Fruit fly (Drosophila melanogaster): ENCODE data around the gene EMC2A.

The EMC2A gene

dm6 chr3R:16984221-16984620 is 11.7 kb downstream of the EMC2A start:
- TF ChIP-seq fd3F (GFP tag; optimal IDR thresholded peaks at IDR 0.05) = no peak
- no peak for TF ChIP-seq HLH54F (GFP tag; optimal IDR thresholded peaks at IDR 0.05)
- TF ChIP-seq CG7372 (GFP tag; IDR thresholded peaks at IDR 0.05) = no peak
- TF ChIP-seq CG15601 (tag; optimal IDR thresholded peaks at IDR 0.05) = peak; percentile 98
- peak; percentile 13; the same call in 1 of the 3 replicates for TF ChIP-seq CG2199 (GFP tag; IDR thresholded peaks at IDR 0.05)
- no peak for TF ChIP-seq CG11696 (GFP tag; IDR thresholded peaks at IDR 0.05)
- no peak for TF ChIP-seq peb (GFP tag; IDR thresholded peaks at IDR 0.05)
- TF ChIP-seq lbe (GFP tag; optimal IDR thresholded peaks at IDR 0.05) = no peak
- TF ChIP-seq CTCF (GFP tag; optimal IDR thresholded peaks at IDR 0.05) = peak; percentile 20
- no peak for TF ChIP-seq lmd (GFP tag; IDR thresholded peaks at IDR 0.05)
- TF ChIP-seq CG18619 (GFP tag; optimal IDR thresholded peaks at IDR 0.05) = no peak
- TF ChIP-seq CG6813 (GFP tag; optimal IDR thresholded peaks at IDR 0.05) = no peak

dm6 chr3R:16983001-16983400 is 12.9 kb downstream of the EMC2A start:
- TF ChIP-seq zfh1 (GFP tag; IDR thresholded peaks at IDR 0.05) = 0 out of 3 replicates have a peak, but pooled peaks have one; percentile 30
- TF ChIP-seq Ets65A (GFP tag) = peak; percentile 23
- TF ChIP-seq chm (GFP tag; IDR thresholded peaks at IDR 0.05) = no peak
- no peak for TF ChIP-seq pum (GFP tag; optimal IDR thresholded peaks at IDR 0.05)
- peak; percentile 96 for TF ChIP-seq Nf-YB (GFP tag; optimal IDR thresholded peaks at IDR 0.05)
- peak; percentile 94 for TF ChIP-seq seq (GFP tag; IDR thresholded peaks at IDR 0.05)
- TF ChIP-seq CG17328 (GFP tag; IDR thresholded peaks at IDR 0.05) = no peak
- no peak for TF ChIP-seq Ravus (GFP tag; IDR thresholded peaks at IDR 0.05)
- TF ChIP-seq CG33557 (GFP tag; optimal IDR thresholded peaks at IDR 0.05) = no peak
- TF ChIP-seq Med (GFP tag) = peak; percentile 45
- peak; percentile 12; the same call in 1 of the 2 replicates for TF ChIP-seq Rfx (GFP tag; IDR thresholded peaks at IDR 0.05)
- peak; percentile 96 for TF ChIP-seq Nf-YC (tag; optimal IDR thresholded peaks at IDR 0.05)
- TF ChIP-seq chinmo (GFP tag; IDR thresholded peaks at IDR 0.05; ENCODE audit: partially characterized antibody) = 0 out of 4 replicates have a peak, but pooled peaks have one; percentile 13
- TF ChIP-seq abd-A (tag; optimal IDR thresholded peaks at IDR 0.05) = peak; percentile 75
- TF ChIP-seq Dp (GFP tag; optimal IDR thresholded peaks at IDR 0.05) = no peak
- no peak for TF ChIP-seq CG10321 (GFP tag; IDR thresholded peaks at IDR 0.05)

dm6 chr3R:16982108-16982707 is 13.7 kb downstream of the EMC2A start, which contains the start of gene AhcyL2:
Gene AhcyL2, minus strand, starts transcription at chr3R:16982158.
- no peak for TF ChIP-seq sr (GFP tag; IDR thresholded peaks at IDR 0.05)
- peak; percentile 17 for TF ChIP-seq CG6813 (GFP tag; optimal IDR thresholded peaks at IDR 0.05)
- TF ChIP-seq Jarid2 (GFP tag; optimal IDR thresholded peaks at IDR 0.05) = no peak
- peak; percentile 88 for TF ChIP-seq CG10543 (GFP tag; optimal IDR thresholded peaks at IDR 0.05)
- TF ChIP-seq bbx (GFP tag; IDR thresholded peaks at IDR 0.05; ENCODE audit: partially characterized antibody) = no peak
- TF ChIP-seq CG13296 (GFP tag; optimal IDR thresholded peaks at IDR 0.05) = no peak
- TF ChIP-seq gro (GFP tag; optimal IDR thresholded peaks at IDR 0.05) = peak; percentile 58
- TF ChIP-seq Bgb (GFP tag; IDR thresholded peaks at IDR 0.05; ENCODE audit: partially characterized antibody) = no peak; the same call in 1 of the 2 replicates
- no peak for TF ChIP-seq aop (GFP tag; IDR thresholded peaks at IDR 0.05)
- peak in 1 of 2 experiments; percentile 27 for TF ChIP-seq eve (GFP tag; optimal IDR thresholded peaks at IDR 0.05)
- TF ChIP-seq CG34422 (GFP tag; IDR thresholded peaks at IDR 0.05) = 0 out of 3 replicates have a peak, but pooled peaks have one; percentile 14
- no peak for TF ChIP-seq CG10979 (tag; optimal IDR thresholded peaks at IDR 0.05)
- TF ChIP-seq Dad (GFP tag; optimal IDR thresholded peaks at IDR 0.05) = no peak
- no peak for TF ChIP-seq crc (GFP tag; optimal IDR thresholded peaks at IDR 0.05)
- peak; percentile 16 for TF ChIP-seq CG17568 (GFP tag; optimal IDR thresholded peaks at IDR 0.05)
- TF ChIP-seq CG34376 (GFP tag; optimal IDR thresholded peaks at IDR 0.05) = peak; percentile 91
- TF ChIP-seq Elba2 (GFP tag; optimal IDR thresholded peaks at IDR 0.05) = no peak
- TF ChIP-seq Poxn (GFP tag; IDR thresholded peaks at IDR 0.05) = no peak
- no peak for TF ChIP-seq NK7.1 (GFP tag; optimal IDR thresholded peaks at IDR 0.05)
- no peak for TF ChIP-seq Gug (GFP tag; IDR thresholded peaks at IDR 0.05)
- TF ChIP-seq mirr (GFP tag; optimal IDR thresholded peaks at IDR 0.05) = peak; percentile 87
- TF ChIP-seq Chrac-16 (GFP tag; optimal IDR thresholded peaks at IDR 0.05) = no peak
- peak; percentile 48 for TF ChIP-seq lab (GFP tag; optimal IDR thresholded peaks at IDR 0.05)
